Worm (Caenorhabditis elegans) whole organism, early embryonic: ENCODE results near the gene srh-271.

Experiments used
- F13C5.2 ChIP-seq: sonication (generic microtip); optimal IDR thresholded peaks from 2 replicates; lab custom pipeline; 2017; ENCODE audit warnings: mild to moderate bottlenecking, missing genetic modification characterization, inconsistent platforms, missing compliant biosample characterization
- ama-1 ChIP-seq: fragments of 150-350 bp; optimal IDR thresholded peaks from 2 replicates; lab custom pipeline; 2014
- flt-1 ChIP-seq: fragments of 200-800 bp; sonication (Bioruptor generic); IDR thresholded peaks from 2 replicates; pipeline ENCODE4 v1.3.6; 2022; ENCODE audit warnings: missing genetic modification characterization, missing compliant biosample characterization
- hmbx-1 ChIP-seq: sonication (generic microtip); optimal IDR thresholded peaks from 2 replicates; lab custom pipeline; 2016; ENCODE audit warnings: mild to moderate bottlenecking, missing genetic modification characterization, missing compliant biosample characterization
- hnd-1 ChIP-seq: sonication (generic microtip); optimal IDR thresholded peaks from 2 replicates; lab custom pipeline; 2016; ENCODE audit warnings: missing genetic modification characterization, missing compliant biosample characterization
- scrt-1 ChIP-seq: fragments of 200-800 bp; sonication (Bioruptor generic); IDR thresholded peaks from 2 replicates; pipeline ENCODE4 v1.3.6; 2022; ENCODE audit warnings: missing genetic modification characterization, missing compliant biosample characterization
- sea-1 ChIP-seq: fragments of 200-800 bp; sonication (Bioruptor generic); conservative IDR thresholded peaks from 2 replicates; pipeline ENCODE4 v1.3.6; 2022; ENCODE audit warnings: missing genetic modification characterization, missing compliant biosample characterization
- tbx-11 ChIP-seq: fragments of 200-800 bp; sonication (Bioruptor generic); IDR thresholded peaks from 2 replicates; pipeline ENCODE4 v1.3.6; 2022; ENCODE audit warnings: missing genetic modification characterization, missing compliant biosample characterization

ce11 chrV:2570643-2571042 is 51.1 kb downstream of the srh-271 start, which contains the start of gene srj-19:
- TF ChIP-seq ama-1 (lab: Kevin White, UChicago) (no peak), sea-1 (GFP tag; lab: Robert Waterston, UW) (no peak), F13C5.2 (tag; lab: Kevin White, UChicago) (no peak), scrt-1 (GFP tag; lab: Robert Waterston, UW) (no peak), flt-1 (GFP tag; lab: Robert Waterston, UW) (no peak), hnd-1 (no peak), tbx-11 (GFP tag; lab: Robert Waterston, UW) (no peak), hmbx-1 (tag; lab: Kevin White, UChicago) (no peak)
